Fruit fly (Drosophila melanogaster) whole organism, prepupa: ENCODE measurements around the gene Ugt316A1.

Experiments
- CG10631 ChIP-seq: fragments of 200-800 bp; sonication (Bioruptor generic); optimal IDR thresholded peaks from 2 replicates; lab custom pipeline; 2016; ENCODE audit warnings: missing biosample characterization, missing genetic modification characterization
- CG11294 ChIP-seq: fragments of 200-800 bp; sonication (Bioruptor generic); IDR thresholded peaks from 2 replicates; pipeline ENCODE4 v1.3.6; 2022; ENCODE audit warnings: missing biosample characterization, missing genetic modification characterization
- CG11762 ChIP-seq: fragments of 200-800 bp; sonication (Bioruptor generic); optimal IDR thresholded peaks from 3 replicates; lab custom pipeline; 2016; ENCODE audit warnings: missing biosample characterization, missing genetic modification characterization; ENCODE audit not compliant: insufficient read depth
- CG11902 ChIP-seq: fragments of 200-800 bp; sonication (Bioruptor generic); optimal IDR thresholded peaks from 3 replicates; lab custom pipeline; 2016; ENCODE audit warnings: missing biosample characterization, missing genetic modification characterization
- CG15336 ChIP-seq: fragments of 200-800 bp; sonication (Bioruptor generic); IDR thresholded peaks from 2 replicates; pipeline ENCODE4 v1.3.6; 2022; ENCODE audit warnings: missing biosample characterization, missing genetic modification characterization
- CG1621 ChIP-seq: fragments of 200-800 bp; sonication (Bioruptor generic); optimal IDR thresholded peaks from 3 replicates; lab custom pipeline; 2018; ENCODE audit warnings: missing biosample characterization, mild to moderate bottlenecking, missing genetic modification characterization
- CG16779 ChIP-seq: fragments of 200-800 bp; sonication (Bioruptor generic); optimal IDR thresholded peaks from 3 replicates; lab custom pipeline; 2017; ENCODE audit warnings: missing biosample characterization, mild to moderate bottlenecking, missing genetic modification characterization
- CG3032 ChIP-seq: fragments of 200-800 bp; optimal IDR thresholded peaks from 2 replicates; lab custom pipeline; 2019; ENCODE audit warnings: missing biosample characterization, mild to moderate bottlenecking, missing genetic modification characterization, moderate library complexity
- CG31627 ChIP-seq: fragments of 200-800 bp; sonication (Bioruptor generic); optimal IDR thresholded peaks from 3 replicates; lab custom pipeline; 2016; ENCODE audit warnings: missing biosample characterization, missing genetic modification characterization
- CG32006 ChIP-seq: fragments of 200-800 bp; sonication (Bioruptor generic); optimal IDR thresholded peaks from 3 replicates; lab custom pipeline; 2017; ENCODE audit warnings: missing biosample characterization, mild to moderate bottlenecking, missing genetic modification characterization
- CG34406 ChIP-seq: fragments of 200-800 bp; sonication (Bioruptor generic); optimal IDR thresholded peaks from 3 replicates; lab custom pipeline; 2016; ENCODE audit warnings: missing biosample characterization, missing genetic modification characterization
- CG3919 ChIP-seq: fragments of 200-800 bp; sonication (Bioruptor generic); optimal IDR thresholded peaks from 3 replicates; lab custom pipeline; 2016; ENCODE audit warnings: missing biosample characterization, missing genetic modification characterization
- CG4318 ChIP-seq: fragments of 200-800 bp; sonication (Bioruptor generic); optimal IDR thresholded peaks from 3 replicates; lab custom pipeline; 2017; ENCODE audit warnings: missing biosample characterization, mild to moderate bottlenecking, missing genetic modification characterization
- CG6163 ChIP-seq: fragments of 200-800 bp; sonication (Bioruptor generic); IDR thresholded peaks from 3 replicates; pipeline ENCODE4 v1.3.6; 2022; ENCODE audit warnings: missing biosample characterization, missing genetic modification characterization
- CG6792 ChIP-seq: fragments of 200-800 bp; sonication (Bioruptor generic); optimal IDR thresholded peaks from 3 replicates; lab custom pipeline; 2016; ENCODE audit warnings: missing biosample characterization, missing genetic modification characterization
- CG6808 ChIP-seq: fragments of 200-800 bp; sonication (Bioruptor generic); optimal IDR thresholded peaks from 3 replicates; lab custom pipeline; 2017; ENCODE audit warnings: missing biosample characterization, missing genetic modification characterization, mild to moderate bottlenecking, moderate library complexity, missing genetic modification reagents
- CG6854 ChIP-seq: fragments of 200-800 bp; sonication (Bioruptor generic); optimal IDR thresholded peaks from 2 replicates; lab custom pipeline; 2017; ENCODE audit warnings: missing biosample characterization, mild to moderate bottlenecking, missing genetic modification characterization
- CG8119 ChIP-seq: fragments of 200-800 bp; sonication (Bioruptor generic); IDR thresholded peaks from 3 replicates; pipeline ENCODE4 v1.3.6; 2022; ENCODE audit warnings: missing biosample characterization, missing genetic modification characterization
- CG8319 ChIP-seq: fragments of 200-800 bp; sonication (Bioruptor generic); optimal IDR thresholded peaks from 3 replicates; lab custom pipeline; 2016; ENCODE audit warnings: missing biosample characterization, missing genetic modification characterization
- CG8632 ChIP-seq: fragments of 200-800 bp; sonication (Bioruptor generic); optimal IDR thresholded peaks from 3 replicates; lab custom pipeline; 2016; ENCODE audit warnings: missing biosample characterization, missing genetic modification characterization
- CG9139 ChIP-seq: fragments of 200-800 bp; sonication (Bioruptor generic); optimal IDR thresholded peaks from 3 replicates; lab custom pipeline; 2017; ENCODE audit warnings: missing biosample characterization, mild to moderate bottlenecking, missing genetic modification characterization
- Eip75B ChIP-seq: fragments of 200-800 bp; sonication (Bioruptor generic); optimal IDR thresholded peaks from 3 replicates; lab custom pipeline; 2016; ENCODE audit warnings: missing biosample characterization, missing genetic modification characterization
- Eip78C ChIP-seq: fragments of 200-800 bp; sonication (Bioruptor generic); peaks from one replicate; lab custom pipeline; 2016; ENCODE audit warnings: missing biosample characterization, missing genetic modification characterization
- Eip93F ChIP-seq: fragments of 200-800 bp; sonication (Bioruptor generic); optimal IDR thresholded peaks from 2 replicates; lab custom pipeline; 2016; ENCODE audit warnings: missing biosample characterization, mild to moderate bottlenecking, missing genetic modification characterization
- Ets21C ChIP-seq: fragments of 200-800 bp; sonication (Bioruptor generic); optimal IDR thresholded peaks from 3 replicates; lab custom pipeline; 2016; ENCODE audit warnings: missing biosample characterization, missing genetic modification characterization
- Ets96B ChIP-seq: fragments of 200-800 bp; optimal IDR thresholded peaks from 2 replicates; lab custom pipeline; 2019; ENCODE audit warnings: missing biosample characterization, mild to moderate bottlenecking, missing genetic modification characterization, moderate library complexity
- Gug ChIP-seq: fragments of 200-800 bp; sonication (Bioruptor generic); IDR thresholded peaks from 2 replicates; pipeline ENCODE4 v1.3.6; 2022; ENCODE audit warnings: missing biosample characterization, missing genetic modification characterization
- Hr38 ChIP-seq: sonication (Bioruptor generic); optimal IDR thresholded peaks from 2 replicates; lab custom pipeline; 2016; ENCODE audit warnings: missing biosample characterization, missing genetic modification characterization
- Hr39 ChIP-seq: fragments of 200-800 bp; sonication (Bioruptor generic); optimal IDR thresholded peaks from 2 replicates; lab custom pipeline; 2016; ENCODE audit warnings: missing biosample characterization, missing genetic modification characterization
- Hr4 ChIP-seq: fragments of 200-800 bp; sonication (Bioruptor generic); optimal IDR thresholded peaks from 3 replicates; lab custom pipeline; 2016; ENCODE audit warnings: missing biosample characterization, missing genetic modification characterization
- Lpt ChIP-seq: fragments of 200-800 bp; sonication (Bioruptor generic); optimal IDR thresholded peaks from 3 replicates; lab custom pipeline; 2016; ENCODE audit warnings: missing biosample characterization, missing genetic modification characterization
- Met ChIP-seq: fragments of 200-800 bp; sonication (Bioruptor generic); optimal IDR thresholded peaks from 3 replicates; lab custom pipeline; 2016; ENCODE audit warnings: missing biosample characterization, missing genetic modification characterization
- OdsH ChIP-seq: fragments of 200-800 bp; sonication (Bioruptor generic); optimal IDR thresholded peaks from 3 replicates; lab custom pipeline; 2016; ENCODE audit warnings: missing biosample characterization, missing genetic modification characterization
- Smox ChIP-seq: fragments of 200-800 bp; sonication (Bioruptor generic); optimal IDR thresholded peaks from 3 replicates; lab custom pipeline; 2016; ENCODE audit warnings: missing biosample characterization, missing genetic modification characterization
- Sox15 ChIP-seq: fragments of 200-800 bp; sonication (Bioruptor generic); optimal IDR thresholded peaks from 3 replicates; lab custom pipeline; 2016; ENCODE audit warnings: missing biosample characterization, missing genetic modification characterization
- acj6 ChIP-seq: fragments of 200-800 bp; sonication (Bioruptor generic); optimal IDR thresholded peaks from 3 replicates; lab custom pipeline; 2016; ENCODE audit warnings: missing biosample characterization, missing genetic modification characterization
- cyc ChIP-seq: fragments of 200-800 bp; sonication (Bioruptor generic); optimal IDR thresholded peaks from 3 replicates; lab custom pipeline; 2016; ENCODE audit warnings: missing biosample characterization, missing genetic modification characterization
- dac ChIP-seq: fragments of 200-800 bp; sonication (Bioruptor generic); optimal IDR thresholded peaks from 2 replicates; lab custom pipeline; 2017; ENCODE audit warnings: missing biosample characterization, mild to moderate bottlenecking, missing genetic modification characterization
- dsx ChIP-seq: fragments of 200-800 bp; optimal IDR thresholded peaks from 3 replicates; lab custom pipeline; 2019; ENCODE audit warnings: missing biosample characterization, mild to moderate bottlenecking, missing genetic modification characterization, moderate library complexity; ENCODE audit not compliant: poor library complexity, severe bottlenecking
- eg ChIP-seq: fragments of 200-800 bp; sonication (Bioruptor generic); IDR thresholded peaks from 3 replicates; pipeline ENCODE4 v1.3.6; 2022; ENCODE audit warnings: missing biosample characterization, missing genetic modification characterization
- fd85E ChIP-seq: fragments of 200-800 bp; sonication (Bioruptor generic); optimal IDR thresholded peaks from 3 replicates; lab custom pipeline; 2016; ENCODE audit warnings: missing biosample characterization, missing genetic modification characterization
- fkh ChIP-seq: fragments of 200-800 bp; sonication (Bioruptor generic); optimal IDR thresholded peaks from 3 replicates; lab custom pipeline; 2017; ENCODE audit warnings: missing biosample characterization, mild to moderate bottlenecking, missing genetic modification characterization, moderate library complexity
- lz ChIP-seq: fragments of 200-800 bp; sonication (Bioruptor generic); optimal IDR thresholded peaks from 3 replicates; lab custom pipeline; 2016; ENCODE audit warnings: missing biosample characterization, missing genetic modification characterization
- net ChIP-seq: fragments of 200-800 bp; sonication (Bioruptor generic); optimal IDR thresholded peaks from 3 replicates; lab custom pipeline; 2016; ENCODE audit warnings: missing biosample characterization, missing genetic modification characterization
- pdm3 ChIP-seq: fragments of 200-800 bp; sonication (Bioruptor generic); optimal IDR thresholded peaks from 3 replicates; lab custom pipeline; 2016; ENCODE audit warnings: missing biosample characterization, missing genetic modification characterization
- salr ChIP-seq, 2 experiments: fragments of 200-800 bp; sonication (Bioruptor generic); optimal IDR thresholded peaks; 3 replicates each; lab custom pipeline; 2016 to 2018; ENCODE audit warnings: missing biosample characterization in 2 of 2, missing genetic modification characterization in 2 of 2, mild to moderate bottlenecking in 1 of 2
- spab ChIP-seq: fragments of 200-800 bp; sonication (Bioruptor generic); optimal IDR thresholded peaks from 2 replicates; lab custom pipeline; 2017; ENCODE audit warnings: missing biosample characterization, mild to moderate bottlenecking, missing genetic modification characterization, missing genetic modification reagents
- ss ChIP-seq, 2 experiments: fragments of 200-800 bp; sonication (Bioruptor generic); optimal IDR thresholded peaks; 2 replicates in 1 of 2; 3 replicates in 1 of 2; lab custom pipeline; 2017 to 2018; ENCODE audit warnings: mild to moderate bottlenecking in 2 of 2, missing biosample characterization in 2 of 2, missing genetic modification characterization in 2 of 2, moderate library complexity in 1 of 2
- svp ChIP-seq: fragments of 200-800 bp; sonication (Bioruptor generic); peaks from one replicate; lab custom pipeline; 2016; ENCODE audit warnings: missing biosample characterization, missing genetic modification characterization
- topi ChIP-seq: fragments of 200-800 bp; sonication (Bioruptor generic); optimal IDR thresholded peaks from 3 replicates; lab custom pipeline; 2016; ENCODE audit warnings: missing biosample characterization, missing genetic modification characterization
- vri ChIP-seq: fragments of 200-800 bp; sonication (Bioruptor generic); optimal IDR thresholded peaks from 3 replicates; lab custom pipeline; 2016; ENCODE audit warnings: missing biosample characterization, mild to moderate bottlenecking, missing genetic modification characterization

Gene Ugt316A1

dm6 chr3L:19087369-19088275 lies 25.0 kb upstream of the Ugt316A1 start:
- TF ChIP-seq Hr4 (GFP tag; lab: Kevin White, UChicago) (no peak), CG4318 (GFP tag; lab: Kevin White, UChicago) (no peak), CG8119 (no peak), CG16779 (peak; percentile 20), CG8319 (no peak), CG15336 (peak; percentile 40; the same call in 1 of the 2 replicates), CG6854 (GFP tag; lab: Kevin White, UChicago) (no peak), spab (GFP tag; lab: Kevin White, UChicago) (peak; percentile 10), fkh (no peak), pdm3 (GFP tag; lab: Kevin White, UChicago) (no peak), Hr39 (GFP tag; lab: Kevin White, UChicago) (no peak), Hr38 (GFP tag; lab: Kevin White, UChicago) (no peak), fd85E (GFP tag; lab: Kevin White, UChicago) (no peak), CG1621 (tag; lab: Kevin White, UChicago) (no peak), CG6792 (peak; percentile 23), topi (GFP tag; lab: Kevin White, UChicago) (peak; percentile 15), CG34406 (GFP tag; lab: Kevin White, UChicago) (peak; percentile 56), dsx (GFP tag; lab: Kevin White, UChicago) (peak; percentile 11), CG31627 (GFP tag; lab: Kevin White, UChicago) (peak; percentile 0), acj6 (peak; percentile 33), CG3032 (peak; percentile 34), Smox (GFP tag; lab: Kevin White, UChicago) (no peak), eg (peak; percentile 37; the same call in 1 of the 3 replicates), svp (GFP tag; lab: Kevin White, UChicago) (peak; percentile 40), CG32006 (GFP tag; lab: Kevin White, UChicago) (peak; percentile 52), lz (no peak), CG9139 (GFP tag; lab: Kevin White, UChicago) (no peak), dac (GFP tag; lab: Kevin White, UChicago) (no peak), CG11294 (GFP tag; lab: Robert Waterston, UW) (no peak; the same call in 1 of the 2 replicates), Eip93F (GFP tag; lab: Kevin White, UChicago) (no peak), ss (GFP tag; optimal IDR thresholded peaks at IDR 0.05; lab: Kevin White, UChicago) (peak in 1 of 2 experiments; percentile 9), Ets21C (GFP tag; lab: Kevin White, UChicago) (no peak), CG8632 (GFP tag; lab: Kevin White, UChicago) (peak; percentile 49), Ets96B (tag; lab: Kevin White, UChicago) (peak; percentile 33), CG3919 (GFP tag; lab: Kevin White, UChicago) (peak; percentile 15), net (GFP tag; lab: Kevin White, UChicago) (no peak), Eip75B (GFP tag; lab: Kevin White, UChicago) (no peak), Met (no peak), CG11762 (no peak), CG11902 (no peak), Sox15 (GFP tag; lab: Kevin White, UChicago) (no peak), vri (GFP tag; lab: Kevin White, UChicago) (no peak), Lpt (no peak), cyc (GFP tag; lab: Kevin White, UChicago) (peak; percentile 19), Eip78C (GFP tag; lab: Kevin White, UChicago) (peak; percentile 65), CG6163 (GFP tag; lab: Robert Waterston, UW) (no peak), salr (GFP tag; optimal IDR thresholded peaks at IDR 0.05; lab: Kevin White, UChicago) (peak in 1 of 2 experiments; percentile 16), CG10631 (GFP tag; lab: Kevin White, UChicago) (peak; percentile 33), Gug (GFP tag; lab: Robert Waterston, UW) (no peak), OdsH (peak; percentile 19), CG6808 (GFP tag; lab: Kevin White, UChicago) (no peak)
